Worm (Caenorhabditis elegans) whole organism, late embryonic: ENCODE data around the gene Y56A3A.16.
A peak's percentile ranks its signal among the peaks of the same experiment; 100 is the strongest.

Source experiments
- K02D7.2 ChIP-seq: sonication (generic microtip); optimal IDR thresholded peaks from 2 replicates; lab custom pipeline; 2017; ENCODE audit warnings: mild to moderate bottlenecking, missing genetic modification characterization, missing compliant biosample characterization
- hlh-30 ChIP-seq: sonication (generic microtip); optimal IDR thresholded peaks from 2 replicates; lab custom pipeline; 2017; ENCODE audit warnings: antibody characterized with exemption, missing genetic modification characterization, missing compliant biosample characterization; ENCODE audit not compliant: insufficient read depth
- nfya-1 ChIP-seq: sonication (generic microtip); optimal IDR thresholded peaks from 2 replicates; lab custom pipeline; 2017; ENCODE audit warnings: missing genetic modification characterization, mild to moderate bottlenecking, missing compliant biosample characterization, antibody characterized with exemption, moderate library complexity

DNA sequence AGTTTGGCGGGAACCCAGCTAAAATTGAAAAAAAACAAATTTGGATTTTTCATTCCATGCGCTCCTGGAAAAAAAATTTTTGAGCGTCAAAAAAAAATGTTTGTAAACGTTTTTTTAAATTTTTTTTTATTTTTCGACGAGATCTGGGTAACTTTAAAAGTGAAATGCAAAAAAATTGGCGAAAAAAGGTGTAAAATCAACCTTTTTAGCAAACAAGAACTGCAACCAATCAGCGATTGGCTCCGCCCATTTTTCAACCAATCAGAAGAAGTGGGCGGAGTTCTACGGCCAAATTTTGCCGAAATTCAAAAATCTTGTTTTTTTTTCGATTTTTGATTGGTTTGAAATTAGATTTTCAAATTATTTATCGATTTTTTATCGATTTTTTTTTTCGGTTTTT lies 18.6 kb downstream of the Y56A3A.16 start:
- TF ChIP-seq K02D7.2 (tag; lab: Kevin White, UChicago) (no peak), hlh-30 (tag; lab: Kevin White, UChicago) (no peak), nfya-1 (tag; lab: Kevin White, UChicago) (peak; percentile 72)
